Fruit fly (Drosophila melanogaster): ENCODE measurements around the gene CG9205.
A peak's percentile ranks its signal among the peaks of the same experiment; 100 is the strongest.

Gene CG9205

dm6 chr3L:1034190-1034886 lies at the start of gene CG9205, which contains the start of gene trio:
Gene CG9205 (plus strand): TSS chr3L:1034697.
Gene trio (minus strand): TSS chr3L:1034875.
- TF ChIP-seq usp (GFP tag; optimal IDR thresholded peaks at IDR 0.05) (no peak), EcR (GFP tag; optimal IDR thresholded peaks at IDR 0.05) (no peak), pan (optimal IDR thresholded peaks at IDR 0.05) (no peak), Dll (optimal IDR thresholded peaks at IDR 0.05) (no peak), CG8478 (optimal IDR thresholded peaks at IDR 0.05) (no peak), psq (optimal IDR thresholded peaks at IDR 0.05) (no peak)

dm6 chr3L:993709-994108 lies 40.8 kb upstream of the CG9205 start, which contains the start of gene aln:
Gene aln (plus strand): TSS chr3L:993983.
- TF ChIP-seq CG8478 (optimal IDR thresholded peaks at IDR 0.05) = no peak
- no peak for TF ChIP-seq pan (optimal IDR thresholded peaks at IDR 0.05)
- TF ChIP-seq usp (GFP tag; optimal IDR thresholded peaks at IDR 0.05) = no peak
- TF ChIP-seq EcR (GFP tag; optimal IDR thresholded peaks at IDR 0.05) = no peak
- TF ChIP-seq Dll (optimal IDR thresholded peaks at IDR 0.05) = no peak
- TF ChIP-seq psq (optimal IDR thresholded peaks at IDR 0.05) = no peak

dm6 chr3L:995685-996084 lies 38.8 kb upstream of the CG9205 start:
- no peak for TF ChIP-seq CG8478 (optimal IDR thresholded peaks at IDR 0.05)
- no peak for TF ChIP-seq Dll (optimal IDR thresholded peaks at IDR 0.05)
- TF ChIP-seq psq (optimal IDR thresholded peaks at IDR 0.05) = no peak
- TF ChIP-seq usp (GFP tag; optimal IDR thresholded peaks at IDR 0.05) = no peak
- TF ChIP-seq pan (optimal IDR thresholded peaks at IDR 0.05) = no peak
- TF ChIP-seq EcR (GFP tag; optimal IDR thresholded peaks at IDR 0.05) = no peak

dm6 chr3L:999990-1000389 lies 34.5 kb upstream of the CG9205 start:
- TF ChIP-seq Dll (optimal IDR thresholded peaks at IDR 0.05) = no peak
- TF ChIP-seq CG8478 (optimal IDR thresholded peaks at IDR 0.05) = no peak
- TF ChIP-seq pan (optimal IDR thresholded peaks at IDR 0.05) = no peak
- TF ChIP-seq psq (optimal IDR thresholded peaks at IDR 0.05) = no peak
- no peak for TF ChIP-seq EcR (GFP tag; optimal IDR thresholded peaks at IDR 0.05)
- TF ChIP-seq usp (GFP tag; optimal IDR thresholded peaks at IDR 0.05) = no peak

- TF ChIP-seq CG8478 (optimal IDR thresholded peaks at IDR 0.05) (no peak), pan (optimal IDR thresholded peaks at IDR 0.05) (no peak), EcR (GFP tag; optimal IDR thresholded peaks at IDR 0.05) (no peak), psq (optimal IDR thresholded peaks at IDR 0.05) (no peak), usp (GFP tag; optimal IDR thresholded peaks at IDR 0.05) (no peak), Dll (optimal IDR thresholded peaks at IDR 0.05) (no peak)
Measured at dm6 chr3L:1000541-1000940, 34.0 kb upstream of the CG9205 start.

dm6 chr3L:1005859-1006258 lies 28.6 kb upstream of the CG9205 start:
- TF ChIP-seq EcR (GFP tag; optimal IDR thresholded peaks at IDR 0.05) (no peak), psq (optimal IDR thresholded peaks at IDR 0.05) (no peak), pan (optimal IDR thresholded peaks at IDR 0.05) (no peak), usp (GFP tag; optimal IDR thresholded peaks at IDR 0.05) (no peak)

DNA sequence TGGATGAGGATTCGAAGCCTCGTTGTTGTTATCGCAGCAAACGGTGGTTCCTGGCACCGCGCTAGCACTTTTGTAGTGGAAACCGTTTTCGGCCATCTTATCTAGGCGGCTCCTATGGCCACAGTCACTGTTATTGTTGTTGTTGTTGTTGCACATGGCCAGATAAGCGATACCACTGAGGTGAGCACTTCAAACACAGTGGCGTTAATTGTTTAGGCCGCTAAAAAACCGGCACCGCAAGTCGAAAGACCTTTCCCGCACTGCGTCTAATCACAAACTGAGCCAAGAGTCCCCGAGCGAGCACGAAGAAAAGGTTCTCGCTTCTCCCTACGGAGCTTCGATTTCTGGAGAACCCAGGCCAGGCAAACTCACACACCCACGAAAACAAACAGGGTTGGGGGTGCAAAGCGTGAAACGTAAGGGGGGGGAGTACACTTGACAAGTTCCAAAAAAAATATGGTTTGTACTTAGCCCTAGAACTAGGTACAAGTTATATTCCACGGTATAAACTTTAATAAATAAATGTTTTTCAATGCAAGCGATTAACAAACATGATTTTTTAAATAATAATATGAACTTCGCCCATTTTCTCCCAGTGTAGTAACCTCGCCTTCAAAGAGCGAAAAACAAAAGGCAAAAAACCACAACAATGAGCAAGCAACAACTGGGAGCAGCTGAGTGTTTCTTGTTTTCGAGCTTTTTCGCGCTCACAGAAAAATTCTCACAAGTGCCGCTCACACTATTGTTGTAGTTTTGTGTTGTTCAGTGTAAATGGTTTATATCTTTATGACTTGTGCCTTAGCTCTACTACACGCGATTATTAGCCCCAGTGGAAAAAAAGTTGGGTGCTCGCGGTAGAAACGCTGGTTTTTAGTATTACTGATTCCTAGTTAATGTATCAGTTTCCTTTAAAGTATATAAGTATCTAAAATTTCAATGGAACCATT lies 26.7 kb upstream of the CG9205 start:
- TF ChIP-seq CG8478 (optimal IDR thresholded peaks at IDR 0.05) = no peak
- no peak for TF ChIP-seq EcR (GFP tag; optimal IDR thresholded peaks at IDR 0.05)
- peak; percentile 42 for TF ChIP-seq Dll (optimal IDR thresholded peaks at IDR 0.05)
- no peak for TF ChIP-seq psq (optimal IDR thresholded peaks at IDR 0.05)
- TF ChIP-seq usp (GFP tag; optimal IDR thresholded peaks at IDR 0.05) = no peak
- TF ChIP-seq pan (optimal IDR thresholded peaks at IDR 0.05) = no peak

DNA sequence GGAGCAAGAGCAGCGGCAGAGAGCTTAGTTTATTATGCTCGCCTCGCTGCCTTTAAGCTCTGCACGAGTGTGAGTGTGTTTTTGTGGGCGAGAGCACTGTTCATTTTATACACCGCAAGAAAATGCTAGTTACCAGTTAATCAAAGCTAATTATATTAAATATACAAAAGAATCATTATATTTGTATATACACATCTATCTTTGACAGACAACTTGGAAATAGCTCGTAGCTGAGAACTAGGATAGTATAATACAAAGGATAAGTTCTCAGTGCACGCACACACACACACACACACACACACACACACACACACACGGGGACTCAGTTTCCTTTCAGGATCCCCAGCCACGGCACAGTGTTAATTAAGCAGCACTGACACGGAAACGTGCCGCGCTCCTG lies 23.5 kb upstream of the CG9205 start:
- no peak for TF ChIP-seq usp (GFP tag; optimal IDR thresholded peaks at IDR 0.05)
- no peak for TF ChIP-seq Dll (optimal IDR thresholded peaks at IDR 0.05)

DNA sequence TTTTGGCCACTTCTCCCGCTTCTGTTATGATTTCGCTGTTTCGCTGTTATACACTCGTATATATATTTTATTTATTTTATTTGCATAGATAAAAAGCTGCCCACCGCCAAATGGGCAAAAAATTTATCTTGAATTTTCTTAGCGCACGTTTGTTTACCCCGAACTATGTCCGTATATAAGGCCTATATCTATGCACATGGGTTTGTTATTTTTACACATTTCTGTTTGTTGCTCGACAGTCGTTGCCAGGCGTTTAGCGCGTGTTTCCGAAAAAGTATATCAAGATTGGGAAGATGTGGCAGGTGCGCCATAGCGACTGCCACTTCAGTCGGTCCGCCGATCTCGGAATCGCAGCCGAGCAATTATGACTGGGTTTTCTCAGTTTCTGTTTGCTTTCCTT lies 14.6 kb upstream of the CG9205 start:
- TF ChIP-seq psq (optimal IDR thresholded peaks at IDR 0.05) (no peak), CG8478 (optimal IDR thresholded peaks at IDR 0.05) (no peak), EcR (GFP tag; optimal IDR thresholded peaks at IDR 0.05) (no peak), Dll (optimal IDR thresholded peaks at IDR 0.05) (no peak), pan (optimal IDR thresholded peaks at IDR 0.05) (no peak), usp (GFP tag; optimal IDR thresholded peaks at IDR 0.05) (no peak)

dm6 chr3L:1021642-1022041 lies 12.9 kb upstream of the CG9205 start:
- TF ChIP-seq EcR (GFP tag; optimal IDR thresholded peaks at IDR 0.05) = no peak
- TF ChIP-seq Dll (optimal IDR thresholded peaks at IDR 0.05) = no peak
- no peak for TF ChIP-seq CG8478 (optimal IDR thresholded peaks at IDR 0.05)

dm6 chr3L:1022206-1022605 lies 12.3 kb upstream of the CG9205 start:
- TF ChIP-seq psq (optimal IDR thresholded peaks at IDR 0.05) (no peak), pan (optimal IDR thresholded peaks at IDR 0.05) (no peak), EcR (GFP tag; optimal IDR thresholded peaks at IDR 0.05) (no peak), CG8478 (optimal IDR thresholded peaks at IDR 0.05) (no peak), usp (GFP tag; optimal IDR thresholded peaks at IDR 0.05) (no peak), Dll (optimal IDR thresholded peaks at IDR 0.05) (no peak)

DNA sequence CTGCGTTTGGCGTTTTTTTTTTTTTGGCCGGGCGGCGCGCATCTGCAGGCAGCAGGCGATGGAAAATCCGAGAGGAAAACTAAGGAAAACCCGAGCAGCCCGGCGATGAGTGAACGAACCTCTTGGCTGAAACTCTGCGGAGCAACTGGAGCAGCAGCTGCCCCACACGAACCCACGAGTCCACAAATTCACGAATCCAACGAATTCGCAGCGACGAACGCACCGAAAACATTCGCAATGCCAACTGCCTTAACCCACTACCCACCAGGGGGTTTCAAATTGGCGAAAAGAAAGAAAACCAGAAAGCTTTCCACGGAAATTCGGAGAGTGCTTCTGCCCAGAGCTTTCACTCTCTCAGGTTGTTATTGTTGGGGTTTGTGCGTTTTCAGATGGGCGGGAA lies 11.7 kb upstream of the CG9205 start:
- TF ChIP-seq Dll (optimal IDR thresholded peaks at IDR 0.05) (no peak), CG8478 (optimal IDR thresholded peaks at IDR 0.05) (no peak), pan (optimal IDR thresholded peaks at IDR 0.05) (no peak), psq (optimal IDR thresholded peaks at IDR 0.05) (no peak), usp (GFP tag; optimal IDR thresholded peaks at IDR 0.05) (no peak), EcR (GFP tag; optimal IDR thresholded peaks at IDR 0.05) (no peak)

All from whole organism.